Worm (Caenorhabditis elegans) whole organism, dauer: ENCODE data around the gene ugt-4.

Source experiments
- unc-62 ChIP-seq: sonication (generic microtip); optimal IDR thresholded peaks from 2 replicates; lab custom pipeline; 2017; ENCODE audit warnings: missing biosample characterization, missing genetic modification reagents, missing genetic modification characterization

Gene ugt-4

DNA sequence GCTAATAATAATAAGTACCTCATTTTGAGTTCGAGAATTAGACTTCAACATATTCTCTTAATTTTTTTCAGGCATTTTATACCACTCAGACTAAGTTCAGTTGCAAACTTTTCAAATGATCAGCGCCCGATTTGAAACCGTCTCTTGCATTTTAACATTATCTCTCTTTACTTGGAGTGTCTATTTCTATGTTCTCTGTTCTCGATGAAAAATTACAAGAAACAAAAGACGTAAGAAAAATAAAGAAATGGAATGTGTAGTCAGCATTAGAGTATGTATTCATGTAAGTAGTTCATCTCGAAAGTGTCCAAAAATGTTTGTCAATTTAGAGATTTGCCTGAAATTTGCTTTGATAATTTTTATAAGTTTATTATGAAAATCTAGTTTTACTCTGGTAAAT, 5.0 kb upstream of the ugt-4 start, which contains the start of gene ugt-3:
Gene ugt-3, minus strand, starts transcription at position 101 of the 400 bp plus-strand sequence.
- no peak for TF ChIP-seq unc-62 (GFP tag; lab: Kevin White, UChicago)

DNA sequence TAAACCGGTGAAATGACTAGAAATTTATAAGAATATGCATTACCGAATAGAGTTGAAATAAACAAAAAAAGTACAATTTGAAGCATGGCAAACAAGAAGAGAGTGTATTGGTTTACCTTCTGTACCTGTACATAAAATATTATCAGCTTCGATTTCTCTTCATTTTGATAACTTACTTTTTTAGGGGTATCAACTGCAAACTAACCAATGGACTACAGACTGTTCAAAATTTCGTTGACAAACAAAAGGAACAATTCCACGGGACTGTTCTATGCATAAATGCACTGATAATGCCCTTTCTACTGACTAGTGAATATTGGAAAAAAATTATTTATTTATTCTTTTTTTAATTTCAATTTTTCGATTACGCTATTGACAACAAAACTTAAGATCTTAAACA, 2.9 kb upstream of the ugt-4 start, which contains the start of gene ugt-6:
Gene ugt-6, minus strand, starts transcription at position 233 of the 400 bp plus-strand sequence.
- TF ChIP-seq unc-62 (GFP tag; lab: Kevin White, UChicago): no peak

DNA sequence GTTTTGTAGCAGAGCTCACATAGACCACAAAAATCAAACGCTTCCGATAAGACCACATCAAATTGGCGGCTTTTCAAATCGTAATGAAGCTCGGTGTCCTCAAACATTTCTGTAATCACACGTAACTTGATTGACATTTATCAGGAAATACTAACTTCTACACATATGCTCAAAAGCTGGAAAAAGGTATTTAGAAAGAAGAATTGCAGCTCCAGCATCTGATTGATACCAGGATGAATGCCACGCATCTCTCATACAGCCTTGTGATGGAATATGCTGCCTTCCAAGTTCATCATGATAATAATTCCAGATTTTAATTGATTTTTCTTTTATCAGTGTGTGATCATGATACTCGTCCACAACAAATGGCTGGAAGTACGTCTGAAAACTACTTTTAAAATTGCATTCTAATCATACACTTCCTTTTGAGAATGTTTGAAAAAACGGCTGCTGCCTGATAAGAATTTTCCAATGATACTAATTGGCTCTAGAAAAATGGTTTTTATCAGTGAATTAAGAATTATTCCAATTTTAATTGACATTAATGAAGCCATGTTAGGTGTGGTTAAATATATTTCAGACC, 1.9 kb upstream of the ugt-4 start:
- no peak for TF ChIP-seq unc-62 (GFP tag; lab: Kevin White, UChicago)

DNA sequence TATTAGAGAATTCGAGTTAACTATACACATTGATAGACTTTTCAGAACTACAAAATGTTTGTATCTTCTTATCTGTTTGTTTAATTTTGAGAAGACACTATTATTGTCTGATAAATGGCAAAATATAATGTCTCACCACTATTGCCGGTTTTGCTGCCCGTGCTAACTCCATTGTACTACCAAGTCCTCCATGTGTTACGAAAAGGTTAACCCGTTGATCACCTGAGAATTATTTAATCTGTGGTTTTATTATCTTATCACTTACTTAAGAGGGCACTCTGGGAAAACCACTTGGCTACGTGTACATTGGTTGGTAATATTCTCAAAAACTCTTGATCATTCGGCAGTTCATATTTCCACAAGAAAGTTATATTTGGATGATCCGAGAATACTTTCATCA, 791 bp upstream of the ugt-4 start:
- no peak for TF ChIP-seq unc-62 (GFP tag; lab: Kevin White, UChicago)

DNA sequence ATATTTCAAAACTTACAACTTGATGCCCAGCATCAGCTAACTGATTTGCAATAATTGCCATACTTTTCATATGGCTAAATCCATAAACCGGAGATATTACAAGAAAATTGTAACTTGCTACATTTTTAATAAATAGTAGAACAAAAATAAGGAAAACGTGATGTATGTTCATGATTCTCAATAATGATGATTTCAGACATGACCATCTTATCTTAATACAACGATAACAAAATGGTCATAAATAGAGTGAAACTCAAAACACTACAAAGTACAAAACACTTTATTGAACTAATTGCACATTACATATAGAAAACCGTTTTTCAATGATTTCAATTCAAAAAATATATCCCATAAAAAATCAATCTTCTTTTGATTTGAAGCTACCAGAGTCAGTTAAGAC, 2.4 kb downstream of the ugt-4 start, which contains the start of gene ugt-5:
Gene ugt-5, minus strand, starts transcription at position 214 of the 400 bp plus-strand sequence.
- no peak for TF ChIP-seq unc-62 (GFP tag; lab: Kevin White, UChicago)

DNA sequence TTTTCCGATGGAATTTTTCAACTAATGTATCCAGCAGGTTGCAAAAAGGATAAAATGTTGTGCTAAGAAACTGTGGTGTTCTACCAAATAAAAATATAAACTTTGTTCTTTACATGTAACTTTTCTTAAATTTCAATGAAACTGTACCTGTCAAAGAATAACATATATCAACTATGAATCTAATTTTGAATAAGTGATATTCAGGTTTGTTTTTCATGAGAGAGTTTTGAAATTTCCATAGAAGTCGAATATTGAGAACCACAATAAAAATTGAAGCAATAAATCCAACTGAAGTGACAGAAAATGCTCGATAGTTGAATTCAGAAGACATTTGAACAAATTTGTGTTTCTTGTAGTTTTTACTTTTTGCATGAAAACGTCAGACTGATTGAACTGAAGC, 4.9 kb downstream of the ugt-4 start, which contains the start of gene srbc-43:
Gene srbc-43, minus strand, starts transcription at position 331 of the 400 bp plus-strand sequence.
- TF ChIP-seq unc-62 (GFP tag; lab: Kevin White, UChicago): no peak

DNA sequence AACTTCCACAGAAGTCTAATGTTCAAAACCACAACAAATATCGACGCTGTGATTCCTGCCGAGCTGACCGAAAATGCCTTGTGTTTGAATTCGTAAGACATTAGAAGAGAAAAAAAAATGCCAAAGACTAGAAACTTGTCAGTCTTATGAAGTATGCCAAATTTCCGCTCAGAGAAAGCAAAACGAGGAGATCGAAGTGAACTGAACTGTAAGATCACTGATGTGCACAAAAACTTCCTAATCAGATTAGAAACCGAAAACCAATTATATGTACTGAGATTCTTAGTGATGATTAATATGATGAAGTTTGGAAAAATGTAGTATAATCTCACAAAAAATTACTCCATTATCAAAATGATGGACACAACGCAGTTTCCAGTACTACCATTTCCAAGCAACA, 6.7 kb downstream of the ugt-4 start, which contains the start of gene srbc-44:
Gene srbc-44, minus strand, starts transcription at position 101 of the 400 bp plus-strand sequence.
- TF ChIP-seq unc-62 (GFP tag; lab: Kevin White, UChicago): no peak

DNA sequence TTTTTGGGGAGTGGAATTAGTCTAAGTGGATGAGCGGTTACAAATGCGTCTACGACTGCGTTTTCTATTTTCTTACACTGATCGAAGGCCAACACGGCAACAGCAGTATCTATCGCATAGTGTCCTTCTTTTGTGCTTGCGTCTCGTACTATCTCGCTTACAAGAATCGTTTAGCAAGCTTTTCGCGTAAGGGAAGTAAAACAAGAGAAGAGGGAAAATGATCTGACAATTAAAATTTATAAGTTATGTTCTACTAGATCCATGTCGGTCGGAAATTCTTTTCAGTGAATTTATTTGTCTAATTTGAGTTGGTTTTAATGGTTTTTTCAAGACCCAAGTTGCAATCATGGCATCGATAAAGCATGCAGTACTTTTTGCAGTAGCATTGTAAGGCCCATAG, 8.1 kb downstream of the ugt-4 start, which contains the start of gene fkb-4:
Gene fkb-4, minus strand, starts transcription at position 101 of the 400 bp plus-strand sequence.
- no peak for TF ChIP-seq unc-62 (GFP tag; lab: Kevin White, UChicago)

DNA sequence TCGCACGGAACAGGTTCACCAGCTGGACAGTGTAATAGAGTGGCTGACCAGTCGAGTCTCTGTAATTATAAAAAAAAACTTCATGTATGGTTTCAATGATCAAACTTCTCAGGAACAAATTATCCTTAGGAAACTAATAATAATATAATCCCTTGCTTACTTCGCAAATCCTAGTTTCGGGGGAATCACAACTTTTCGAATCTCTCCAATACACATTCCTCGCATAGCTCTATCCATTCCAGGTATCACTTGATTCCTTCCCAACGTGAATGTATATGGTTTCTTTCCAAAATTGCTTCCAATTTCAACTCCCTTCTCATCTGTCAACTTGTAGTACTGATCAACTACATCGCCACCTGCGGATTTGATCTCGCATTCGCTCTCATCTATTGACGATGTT, 8.8 kb downstream of the ugt-4 start:
- TF ChIP-seq unc-62 (GFP tag; lab: Kevin White, UChicago): no peak

DNA sequence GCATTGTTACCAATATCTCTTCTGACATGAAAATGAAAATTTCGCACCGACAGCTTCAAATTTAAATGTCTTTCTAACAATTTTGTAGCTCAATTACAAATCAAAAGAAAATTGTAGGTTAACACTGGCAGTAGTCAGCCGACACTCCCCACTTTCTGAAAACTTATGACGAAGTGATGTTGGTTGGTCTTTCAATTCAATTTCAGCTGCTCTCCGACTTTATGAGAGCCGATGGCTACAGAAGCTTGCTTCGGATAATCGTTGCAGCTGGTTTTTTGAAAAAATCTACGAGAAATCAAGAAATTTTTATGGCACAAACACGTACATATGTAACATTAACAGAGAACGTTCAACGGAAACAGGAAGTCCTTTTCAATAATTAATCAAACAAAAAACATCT, 10.3 kb downstream of the ugt-4 start, which contains the start of gene sre-20:
Gene sre-20, minus strand, starts transcription at position 101 of the 400 bp plus-strand sequence.
- TF ChIP-seq unc-62 (GFP tag; lab: Kevin White, UChicago): no peak

DNA sequence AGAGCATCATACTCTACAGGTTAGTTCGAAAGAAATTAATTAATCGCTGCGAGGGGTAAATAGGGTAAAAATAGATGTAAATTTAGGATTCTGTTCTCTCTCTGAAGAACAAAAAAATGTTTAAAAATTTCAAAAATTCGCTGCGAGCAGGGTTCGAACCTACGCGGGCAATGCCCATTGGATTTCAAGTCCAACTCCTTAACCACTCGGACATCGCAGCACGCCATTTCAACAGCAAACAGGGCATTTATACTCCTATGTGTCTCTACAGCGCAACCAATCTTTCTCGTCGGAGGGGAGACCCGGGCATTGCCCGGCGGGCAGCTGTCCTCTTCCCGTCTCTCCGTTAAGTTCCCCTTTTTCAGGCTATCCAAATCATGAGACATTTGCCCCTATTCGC, 14.9 kb downstream of the ugt-4 start:
- no peak for TF ChIP-seq unc-62 (GFP tag; lab: Kevin White, UChicago)

DNA sequence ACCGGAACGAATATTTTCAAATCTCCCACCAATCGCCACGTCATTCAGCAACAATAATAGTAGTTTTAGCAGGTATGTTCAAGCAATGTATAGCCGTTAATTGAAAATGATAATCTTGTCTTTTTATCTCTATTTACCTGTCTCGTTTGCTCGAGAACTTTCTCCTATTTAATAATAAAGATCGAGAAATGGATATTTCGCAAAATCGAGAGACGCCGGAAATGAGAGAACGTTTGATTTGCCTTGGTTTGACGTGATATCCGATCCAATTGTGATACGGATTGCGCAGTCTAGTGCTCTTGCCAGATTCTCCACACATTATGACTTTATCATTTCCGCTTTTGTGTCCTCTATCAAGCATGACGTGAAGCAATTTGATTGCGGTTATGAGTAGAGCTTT, 21.3 kb downstream of the ugt-4 start:
- no peak for TF ChIP-seq unc-62 (GFP tag; lab: Kevin White, UChicago)

DNA sequence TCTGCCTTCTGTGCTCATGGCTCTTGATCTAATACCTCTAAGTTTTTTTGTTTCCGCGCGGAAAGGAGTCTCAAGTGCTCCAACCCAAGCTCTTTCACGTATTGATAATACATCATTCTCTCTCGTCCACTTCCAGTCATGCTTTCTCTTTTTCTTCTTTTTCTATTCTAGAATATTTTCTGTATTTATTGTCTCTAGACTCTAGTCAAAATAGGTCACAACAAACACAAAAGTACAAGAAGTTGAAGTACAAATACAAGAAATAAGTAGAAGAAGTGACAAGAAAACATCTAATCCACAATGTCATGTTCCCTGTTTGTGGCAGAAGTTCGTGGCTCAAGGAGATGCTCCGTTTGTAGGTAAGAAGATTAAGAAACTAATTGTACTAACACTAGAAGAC, 21.9 kb downstream of the ugt-4 start, which contains the start of gene ZC455.1:
Gene ZC455.1, plus strand, starts transcription at position 301 of the 400 bp plus-strand sequence.
- no peak for TF ChIP-seq unc-62 (GFP tag; lab: Kevin White, UChicago)

DNA sequence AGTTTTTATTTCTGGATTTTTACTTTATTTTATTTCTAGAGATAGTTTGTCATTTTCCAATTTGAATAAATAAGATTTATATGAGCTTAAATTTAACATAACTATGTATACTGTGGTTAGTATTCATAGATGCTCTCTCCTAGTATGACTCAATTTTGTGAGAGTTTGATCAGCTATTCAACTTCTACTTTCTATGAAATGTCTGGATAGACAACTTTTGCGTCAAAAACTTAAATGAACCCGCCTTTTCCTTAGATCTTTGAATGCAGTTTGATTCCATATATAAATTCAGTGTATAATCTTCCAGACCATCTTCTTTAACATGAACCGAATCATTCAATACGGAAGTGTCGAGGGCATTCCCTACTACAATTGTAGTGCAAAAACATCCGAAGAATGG, 26.2 kb downstream of the ugt-4 start, which contains the start of gene srt-43:
Gene srt-43, plus strand, starts transcription at position 301 of the 400 bp plus-strand sequence.
- no peak for TF ChIP-seq unc-62 (GFP tag; lab: Kevin White, UChicago)

DNA sequence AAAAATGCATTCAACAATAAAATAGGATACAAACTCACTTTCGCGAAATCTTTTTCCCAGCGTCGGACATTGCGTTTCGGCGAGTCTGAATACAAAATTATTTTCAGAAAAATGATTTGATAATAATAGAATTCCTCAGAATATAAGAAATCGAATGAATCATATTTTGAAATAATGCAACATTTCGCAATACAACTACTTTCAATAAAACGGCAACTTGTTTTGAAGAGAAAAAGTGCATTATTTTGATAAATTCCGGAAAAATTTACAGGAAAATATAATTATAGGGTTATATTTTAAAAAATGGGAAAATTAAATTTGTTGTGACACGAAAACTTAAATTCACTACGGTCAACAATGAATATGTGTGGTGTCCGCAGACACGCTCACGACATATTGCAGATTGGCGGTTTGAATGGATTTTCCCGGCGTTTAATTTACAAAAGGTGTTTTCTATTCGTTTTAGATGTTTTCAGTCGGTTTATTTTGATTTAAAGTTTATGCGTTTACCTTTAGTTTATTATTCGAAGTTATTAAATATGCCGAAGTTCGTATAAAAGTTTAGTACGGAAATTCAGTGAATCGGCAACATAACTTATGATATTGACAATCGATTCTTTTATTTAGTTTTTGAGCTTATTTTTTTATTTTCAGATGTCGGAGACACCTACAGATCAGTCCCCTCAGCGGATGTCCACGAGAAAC, 31.7 kb downstream of the ugt-4 start, which contains the start of the genes abcf-1 and scc-3:
Gene abcf-1, minus strand, starts transcription at position 85 of the 705 bp plus-strand sequence.
Gene scc-3, plus strand, starts transcription at position 655 of the 705 bp plus-strand sequence.
- no peak for TF ChIP-seq unc-62 (GFP tag; lab: Kevin White, UChicago)

DNA sequence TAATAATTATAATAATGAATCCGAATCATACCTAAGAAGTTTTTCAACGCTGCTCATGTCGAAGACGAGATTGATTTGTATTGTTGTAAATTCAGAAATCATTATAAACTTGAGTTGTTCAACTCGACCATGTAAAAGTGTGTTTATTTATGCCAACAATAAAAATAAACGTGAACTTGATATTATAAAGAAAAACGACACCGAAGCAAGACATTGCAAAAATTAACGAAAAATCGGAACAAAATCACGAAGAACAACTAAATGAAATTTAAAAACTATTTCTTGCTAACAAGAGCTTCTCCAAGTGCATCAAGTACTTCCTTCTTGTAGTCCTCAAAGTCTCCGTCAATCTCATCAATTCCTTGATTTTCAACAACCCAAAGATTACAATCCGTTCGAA, 34.2 kb downstream of the ugt-4 start, which contains the start of gene F18E2.15:
Gene F18E2.15, minus strand, starts transcription at position 101 of the 400 bp plus-strand sequence.
- TF ChIP-seq unc-62 (GFP tag; lab: Kevin White, UChicago): no peak
